Fruit fly (Drosophila melanogaster): Measurements from ENCODE around the gene Snm1.

DNA sequence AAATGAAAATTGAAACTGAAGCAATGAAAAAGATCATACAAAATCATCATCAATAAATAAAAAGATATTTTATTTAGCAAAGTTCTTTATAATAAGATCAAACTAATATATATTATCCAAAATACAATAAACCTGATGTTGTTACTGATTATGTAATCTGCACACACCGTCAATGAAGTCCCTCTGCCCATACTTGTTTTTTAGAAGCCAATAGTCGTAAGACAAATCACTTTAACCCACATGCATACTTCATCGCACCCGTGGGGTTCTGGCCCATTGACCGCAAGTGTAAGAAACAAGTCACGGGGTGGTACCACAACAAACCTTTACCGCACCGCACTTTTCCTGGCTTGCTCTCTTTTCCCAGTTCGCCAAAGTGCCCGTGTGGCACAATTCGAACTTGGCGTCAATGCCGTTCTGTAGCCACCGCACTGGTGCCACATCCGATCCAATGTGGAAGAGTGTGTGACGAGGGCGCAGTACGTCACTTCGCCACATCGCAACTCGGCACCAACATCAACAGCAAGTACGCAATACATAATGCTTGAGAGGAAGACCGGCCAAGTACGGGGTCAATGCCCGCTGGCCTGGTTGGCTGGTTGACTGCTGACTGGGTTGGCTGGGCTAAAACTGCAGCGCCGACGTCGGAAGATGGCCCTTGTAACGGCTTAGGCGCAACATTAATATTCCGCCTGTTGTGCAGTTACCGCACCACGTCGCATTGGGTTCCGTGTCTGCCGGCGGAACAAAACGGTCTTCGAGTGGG, 18.2 kb downstream of the Snm1 start:
- TF ChIP-seq CG11617 (GFP tag; optimal IDR thresholded peaks at IDR 0.05) (no peak), kay (GFP tag; ENCODE audit: borderline replicate concordance) (no peak), CG1620 (GFP tag; optimal IDR thresholded peaks at IDR 0.05) (no peak), CG7045 (GFP tag; optimal IDR thresholded peaks at IDR 0.05) (no peak), CG7101 (tag; optimal IDR thresholded peaks at IDR 0.05) (no peak), Crg-1 (GFP tag; optimal IDR thresholded peaks at IDR 0.05) (no peak), CG12768 (GFP tag; optimal IDR thresholded peaks at IDR 0.05) (no peak), tj (GFP tag; optimal IDR thresholded peaks at IDR 0.05) (peak; percentile 61), Hr96 (GFP tag; optimal IDR thresholded peaks at IDR 0.05) (no peak), bab1 (GFP tag; optimal IDR thresholded peaks at IDR 0.05) (no peak), toe (GFP tag; optimal IDR thresholded peaks at IDR 0.05) (no peak)

Measured in whole organism, adult.